Worm (Caenorhabditis elegans) whole organism, midembryonic: ENCODE data around the gene kup-1.

Source experiments
- flt-1 ChIP-seq: fragments of 200-800 bp; sonication (Bioruptor generic); IDR thresholded peaks from 2 replicates; pipeline ENCODE4 v1.3.6; 2022; ENCODE audit warnings: missing genetic modification characterization, missing compliant biosample characterization
- klf-2 ChIP-seq: fragments of 200-800 bp; sonication (Bioruptor generic); conservative IDR thresholded peaks from 2 replicates; pipeline ENCODE4 v1.3.6; 2022; ENCODE audit warnings: missing genetic modification reagents, missing genetic modification characterization, missing compliant biosample characterization
- med-1 ChIP-seq: sonication (generic microtip); optimal IDR thresholded peaks from 2 replicates; lab custom pipeline; 2017; ENCODE audit warnings: missing genetic modification characterization, mild to moderate bottlenecking, missing compliant biosample characterization, antibody characterized with exemption, missing genetic modification reagents; ENCODE audit not compliant: insufficient read depth

- TF ChIP-seq flt-1 (no peak), klf-2 (GFP tag; lab: Robert Waterston, UW) (no peak), med-1 (GFP tag; lab: Kevin White, UChicago) (no peak)
These were observed 27.8 kb upstream of the kup-1 start, which contains the start of gene kmo-2 for ce11 chrV:12068437-12068836.
